Fruit fly (Drosophila melanogaster) whole organism, wandering third instar larva: Measurements from ENCODE around the gene CG9514.

Source experiments
- Abd-B ChIP-seq: fragments of >200 bp; optimal IDR thresholded peaks from 2 replicates; lab custom pipeline; 2017; ENCODE audit warnings: missing biosample characterization, missing genetic modification characterization
- CG32264 ChIP-seq: fragments of 200-800 bp; sonication (Bioruptor generic); optimal IDR thresholded peaks from 2 replicates; lab custom pipeline; 2016; ENCODE audit warnings: missing biosample characterization, missing genetic modification characterization
- CG9705 ChIP-seq: fragments of 200-800 bp; sonication (Bioruptor generic); optimal IDR thresholded peaks from 2 replicates; lab custom pipeline; 2018; ENCODE audit warnings: missing biosample characterization, mild to moderate bottlenecking, missing genetic modification characterization
- CrebA ChIP-seq: fragments of 200-800 bp; sonication (Bioruptor generic); optimal IDR thresholded peaks from 2 replicates; lab custom pipeline; 2016; ENCODE audit warnings: missing biosample characterization, mild to moderate bottlenecking, missing genetic modification characterization, borderline replicate concordance
- Dfd ChIP-seq: fragments of >200 bp; optimal IDR thresholded peaks from 2 replicates; lab custom pipeline; 2017; ENCODE audit warnings: missing biosample characterization, missing genetic modification characterization
- Dif ChIP-seq: fragments of 200-275, 200-300 bp; sonication (Bioruptor generic); optimal IDR thresholded peaks from 2 replicates; lab custom pipeline; 2018; ENCODE audit warnings: missing biosample characterization, missing genetic modification characterization; ENCODE audit not compliant: partially characterized antibody
- GATAd ChIP-seq: sonication (Bioruptor generic); optimal IDR thresholded peaks from 2 replicates; lab custom pipeline; 2016; ENCODE audit warnings: missing biosample characterization, missing genetic modification characterization
- HLH106 ChIP-seq: fragments of 200-800 bp; optimal IDR thresholded peaks from 3 replicates; lab custom pipeline; 2019; ENCODE audit warnings: missing biosample characterization, mild to moderate bottlenecking, missing genetic modification characterization, moderate library complexity
- Hnf4 ChIP-seq: fragments of 200-800 bp; sonication (Bioruptor generic); optimal IDR thresholded peaks from 2 replicates; lab custom pipeline; 2016; ENCODE audit warnings: missing biosample characterization, mild to moderate bottlenecking, missing genetic modification characterization
- Hr78 ChIP-seq: fragments of >200 bp; optimal IDR thresholded peaks from 2 replicates; lab custom pipeline; 2017; ENCODE audit warnings: missing biosample characterization, missing genetic modification characterization
- Hr83 ChIP-seq: fragments of 200-300 bp; sonication (Bioruptor generic); optimal IDR thresholded peaks from 2 replicates; lab custom pipeline; 2016; ENCODE audit warnings: missing biosample characterization, mild to moderate bottlenecking, missing genetic modification characterization, moderate library complexity; ENCODE audit not compliant: poor library complexity, severe bottlenecking
- Jra ChIP-seq: sonication (Bioruptor generic); optimal IDR thresholded peaks from 2 replicates; lab custom pipeline; 2016; ENCODE audit warnings: missing biosample characterization, missing genetic modification characterization
- Mio ChIP-seq: sonication (Bioruptor generic); optimal IDR thresholded peaks from 2 replicates; lab custom pipeline; 2016; ENCODE audit warnings: missing biosample characterization, missing genetic modification characterization
- Myc ChIP-seq: fragments of >200 bp; optimal IDR thresholded peaks from 2 replicates; lab custom pipeline; 2017
- N ChIP-seq: fragments of >200 bp; optimal IDR thresholded peaks from 2 replicates; lab custom pipeline; 2018; ENCODE audit warnings: missing biosample characterization, missing external identifiers, missing genetic modification characterization
- OdsH ChIP-seq: fragments of 200-800 bp; sonication (Bioruptor generic); optimal IDR thresholded peaks from 2 replicates; lab custom pipeline; 2016; ENCODE audit warnings: missing biosample characterization, mild to moderate bottlenecking, missing genetic modification characterization
- Rel ChIP-seq, 2 experiments: fragments of 200-800 bp; sonication (Bioruptor generic) in 1 of 2; optimal IDR thresholded peaks; 2 replicates in 1 of 2; 3 replicates in 1 of 2; lab custom pipeline; 2016 to 2019; ENCODE audit warnings: mild to moderate bottlenecking in 2 of 2, missing biosample characterization in 2 of 2, missing genetic modification characterization in 2 of 2, moderate library complexity in 1 of 2
- Sp1 ChIP-seq: fragments of 200-800 bp; sonication (Bioruptor generic); optimal IDR thresholded peaks from 3 replicates; lab custom pipeline; 2019; ENCODE audit warnings: missing biosample characterization, mild to moderate bottlenecking, missing genetic modification characterization, moderate library complexity
- Vsx2 ChIP-seq: fragments of 200-300, 225-300 bp; sonication (Bioruptor generic); optimal IDR thresholded peaks from 2 replicates; lab custom pipeline; 2018; ENCODE audit warnings: missing biosample characterization, missing genetic modification characterization; ENCODE audit not compliant: partially characterized antibody
- br ChIP-seq: fragments of 200-800 bp; sonication (Bioruptor generic); optimal IDR thresholded peaks from 2 replicates; lab custom pipeline; 2016; ENCODE audit warnings: missing biosample characterization, missing genetic modification characterization
- brk ChIP-seq: fragments of 200-800 bp; sonication (Bioruptor generic); optimal IDR thresholded peaks from 2 replicates; lab custom pipeline; 2016; ENCODE audit warnings: missing biosample characterization, mild to moderate bottlenecking, missing genetic modification characterization
- dl ChIP-seq, 2 experiments: fragments of 175-275, 200-275 bp in 1 of 2; fragments of 200-275 bp in 1 of 2; sonication (Bioruptor generic); optimal IDR thresholded peaks; lab custom pipeline; 2018; ENCODE audit warnings: mild to moderate bottlenecking in 2 of 2, missing biosample characterization in 2 of 2, missing genetic modification characterization in 2 of 2, moderate library complexity in 2 of 2; ENCODE audit not compliant: partially characterized antibody in 2 of 2, insufficient read depth in 1 of 2
- dmrt93B ChIP-seq: fragments of 200-800 bp; sonication (Bioruptor generic); optimal IDR thresholded peaks from 2 replicates; lab custom pipeline; 2018; ENCODE audit warnings: missing biosample characterization, mild to moderate bottlenecking, missing genetic modification characterization
- dsf ChIP-seq: sonication (Bioruptor generic); optimal IDR thresholded peaks from 2 replicates; lab custom pipeline; 2016; ENCODE audit warnings: missing biosample characterization, missing genetic modification characterization, borderline replicate concordance
- ey ChIP-seq: fragments of 200-800 bp; sonication (Bioruptor generic); optimal IDR thresholded peaks from 2 replicates; lab custom pipeline; 2016; ENCODE audit warnings: missing biosample characterization, missing genetic modification characterization
- foxo ChIP-seq, 2 experiments: fragments of 200-800 bp; sonication (Bioruptor generic); optimal IDR thresholded peaks; 2 replicates in 1 of 2; 3 replicates in 1 of 2; lab custom pipeline; 2016 to 2017; ENCODE audit warnings: missing biosample characterization in 2 of 2, missing genetic modification characterization in 2 of 2
- fru ChIP-seq: fragments of 200-800 bp; sonication (Bioruptor generic); optimal IDR thresholded peaks from 3 replicates; lab custom pipeline; 2016; ENCODE audit warnings: missing biosample characterization, mild to moderate bottlenecking, missing genetic modification characterization
- h ChIP-seq: fragments of 200-800 bp; sonication (Bioruptor generic); optimal IDR thresholded peaks from 3 replicates; lab custom pipeline; 2016; ENCODE audit warnings: missing biosample characterization, mild to moderate bottlenecking, missing genetic modification characterization
- jim ChIP-seq: fragments of 175-275, 200-325 bp; sonication (Bioruptor generic); optimal IDR thresholded peaks from 2 replicates; lab custom pipeline; 2016; ENCODE audit warnings: missing biosample characterization, mild to moderate bottlenecking, missing genetic modification characterization
- lola ChIP-seq: fragments of >200 bp; optimal IDR thresholded peaks from 2 replicates; lab custom pipeline; 2017; ENCODE audit warnings: missing biosample characterization, missing genetic modification characterization
- pan ChIP-seq: fragments of >200 bp; optimal IDR thresholded peaks from 2 replicates; lab custom pipeline; 2017
- psq ChIP-seq: fragments of 200-800 bp; sonication (Bioruptor generic); optimal IDR thresholded peaks from 3 replicates; lab custom pipeline; 2017; ENCODE audit warnings: missing biosample characterization, mild to moderate bottlenecking, missing genetic modification characterization, moderate library complexity
- rgr ChIP-seq: fragments of 200-800 bp; sonication (Bioruptor generic); optimal IDR thresholded peaks from 3 replicates; lab custom pipeline; 2016; ENCODE audit warnings: missing biosample characterization, mild to moderate bottlenecking, missing genetic modification characterization
- sage ChIP-seq: fragments of 200-800 bp; sonication (Bioruptor generic); optimal IDR thresholded peaks from 2 replicates; lab custom pipeline; 2016; ENCODE audit warnings: missing biosample characterization, mild to moderate bottlenecking, missing genetic modification characterization
- sv ChIP-seq: fragments of 200-800 bp; sonication (Bioruptor generic); optimal IDR thresholded peaks from 3 replicates; lab custom pipeline; 2016; ENCODE audit warnings: missing biosample characterization, missing genetic modification characterization
- tai ChIP-seq: sonication (Bioruptor generic); optimal IDR thresholded peaks from 2 replicates; lab custom pipeline; 2016; ENCODE audit warnings: missing biosample characterization, missing genetic modification characterization
- usp ChIP-seq: fragments of >200 bp; optimal IDR thresholded peaks from 2 replicates; lab custom pipeline; 2017; ENCODE audit warnings: missing biosample characterization, missing genetic modification characterization
- woc ChIP-seq: sonication (Bioruptor generic); optimal IDR thresholded peaks from 2 replicates; lab custom pipeline; 2016; ENCODE audit warnings: missing biosample characterization, mild to moderate bottlenecking, missing genetic modification characterization

CG9514 gene

DNA sequence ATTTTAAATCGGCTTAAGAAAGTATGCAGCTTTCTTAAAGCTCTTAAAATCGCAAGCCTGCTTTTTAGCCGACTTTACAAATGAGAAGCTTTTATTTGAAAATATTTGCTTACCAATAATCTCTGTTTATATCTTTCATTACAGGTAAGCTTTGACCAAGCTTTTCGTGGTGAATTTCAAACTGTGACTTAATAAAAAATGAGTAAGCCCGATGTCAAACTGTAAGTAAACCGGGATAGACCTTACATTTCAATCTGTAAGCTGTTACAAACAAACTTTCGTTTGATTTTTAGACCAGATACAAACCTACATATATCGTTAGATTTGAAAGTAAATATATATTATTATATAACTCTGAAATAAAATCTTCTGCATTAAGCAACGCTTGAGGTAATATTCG is 11.1 kb downstream of the CG9514 start:
- no peak for TF ChIP-seq dmrt93B (GFP tag; lab: Kevin White, UChicago)
- peak; percentile 15 for TF ChIP-seq Myc (lab: Kevin White, UChicago)
- no peak for TF ChIP-seq HLH106 (tag; lab: Kevin White, UChicago)

DNA sequence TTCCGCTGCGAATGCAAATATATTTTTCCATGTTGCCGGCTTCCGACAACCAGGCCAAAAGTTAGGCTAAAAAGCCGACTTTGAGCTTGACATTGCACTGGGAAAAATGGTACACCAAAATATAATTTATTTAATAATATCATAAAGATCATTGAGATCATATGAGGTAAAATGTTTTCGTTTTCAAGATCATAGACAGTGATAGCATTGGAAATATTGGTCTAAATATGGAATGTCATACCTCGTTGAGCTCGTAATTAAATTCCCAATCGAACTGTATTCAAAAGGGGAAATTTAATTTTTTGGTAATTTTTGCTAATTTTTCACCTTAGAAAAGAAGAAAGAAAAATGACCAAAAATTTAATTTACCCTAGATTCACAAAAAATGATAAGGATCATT is 12.7 kb downstream of the CG9514 start:
- TF ChIP-seq Hr83 = no peak
- TF ChIP-seq Sp1 (GFP tag; lab: Kevin White, UChicago) = no peak
- TF ChIP-seq woc (GFP tag; lab: Kevin White, UChicago) = no peak
- no peak for TF ChIP-seq Dif (GFP tag; lab: Kevin White, UChicago)
- TF ChIP-seq brk = no peak
- no peak for TF ChIP-seq jim (GFP tag; lab: Kevin White, UChicago)
- TF ChIP-seq foxo (GFP tag; optimal IDR thresholded peaks at IDR 0.05; lab: Kevin White, UChicago) = no peak
- TF ChIP-seq GATAd (GFP tag; lab: Kevin White, UChicago) = no peak
- TF ChIP-seq Dfd (GFP tag; lab: Kevin White, UChicago) = no peak
- TF ChIP-seq h (GFP tag; lab: Kevin White, UChicago) = no peak
- no peak for TF ChIP-seq CG9705

DNA sequence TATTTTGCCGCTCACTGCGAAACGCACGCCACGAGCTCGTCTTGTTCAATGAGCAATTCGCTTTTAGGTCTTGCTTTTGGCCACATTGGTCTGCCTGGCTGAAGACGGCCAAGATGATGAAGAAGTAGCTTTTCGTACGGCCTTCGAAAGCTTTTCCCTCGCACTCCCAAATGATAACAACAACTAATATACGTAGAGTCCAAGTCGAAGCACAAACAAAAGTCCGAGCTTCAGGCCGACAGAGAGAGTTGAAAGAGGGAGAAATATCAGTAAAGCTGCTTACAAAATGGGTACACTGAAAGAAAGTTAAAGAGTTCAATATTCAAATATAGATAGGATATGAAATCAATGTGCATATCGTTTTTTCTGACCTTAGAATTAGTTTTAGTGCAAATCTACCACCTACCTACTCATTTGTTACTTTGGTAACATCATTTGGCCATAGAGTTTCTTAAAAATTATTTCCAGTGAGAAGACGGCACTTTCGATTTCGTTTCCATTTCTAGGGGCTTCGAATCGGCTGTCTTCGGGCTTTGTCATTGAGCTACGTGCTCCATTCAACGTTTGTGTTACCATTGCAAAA is 14.1 kb downstream of the CG9514 start, which contains the start of the genes CG45064 and CG45065:
TSS of gene CG45064 (minus strand) at position 51 of the 583 bp plus-strand sequence.
TSS of gene CG45065 (minus strand) at position 51 of the 583 bp plus-strand sequence.
- TF ChIP-seq brk = peak; percentile 65
- peak; percentile 78 for TF ChIP-seq Hnf4 (GFP tag; lab: Kevin White, UChicago)
- no peak for TF ChIP-seq Vsx2
- peak; percentile 26 for TF ChIP-seq dsf
- TF ChIP-seq N (GFP tag; lab: Kevin White, UChicago) = no peak
- peak; percentile 30 for TF ChIP-seq Jra
- peak; percentile 61 for TF ChIP-seq HLH106 (tag; lab: Kevin White, UChicago)
- TF ChIP-seq fru (GFP tag; lab: Kevin White, UChicago) = peak; percentile 90
- TF ChIP-seq br (GFP tag; lab: Kevin White, UChicago) = peak; percentile 84
- peak; percentile 55 for TF ChIP-seq woc (GFP tag; lab: Kevin White, UChicago)
- TF ChIP-seq OdsH (GFP tag; lab: Kevin White, UChicago) = peak; percentile 87
- TF ChIP-seq Dfd (GFP tag; lab: Kevin White, UChicago) = no peak
- TF ChIP-seq foxo (GFP tag; optimal IDR thresholded peaks at IDR 0.05; lab: Kevin White, UChicago) = peak in 1 of 2 experiments; percentile 75
- peak; percentile 37 for TF ChIP-seq CG9705
- TF ChIP-seq Abd-B (GFP tag; lab: Kevin White, UChicago) = no peak
- TF ChIP-seq psq (GFP tag; lab: Kevin White, UChicago) = peak; percentile 81
- TF ChIP-seq Rel (GFP tag; optimal IDR thresholded peaks at IDR 0.05; lab: Kevin White, UChicago) = no peak
- TF ChIP-seq Rel (tag; optimal IDR thresholded peaks at IDR 0.05; lab: Kevin White, UChicago) = no peak
- no peak for TF ChIP-seq dl (GFP tag; optimal IDR thresholded peaks at IDR 0.05; lab: Kevin White, UChicago; ENCODE audit: insufficient read depth in 1 of 2, partially characterized antibody in 2 of 2)
- peak; percentile 92 for TF ChIP-seq h (GFP tag; lab: Kevin White, UChicago)
- peak; percentile 57 for TF ChIP-seq dmrt93B (GFP tag; lab: Kevin White, UChicago)
- peak; percentile 8 for TF ChIP-seq CrebA (GFP tag; lab: Kevin White, UChicago)
- TF ChIP-seq jim (GFP tag; lab: Kevin White, UChicago) = no peak
- peak; percentile 87 for TF ChIP-seq ey
- no peak for TF ChIP-seq CG32264 (GFP tag; lab: Kevin White, UChicago)
- TF ChIP-seq sv (GFP tag; lab: Kevin White, UChicago) = peak; percentile 70
- no peak for TF ChIP-seq Mio (GFP tag; lab: Kevin White, UChicago)
- TF ChIP-seq pan (lab: Kevin White, UChicago) = no peak
- no peak for TF ChIP-seq GATAd (GFP tag; lab: Kevin White, UChicago)
- no peak for TF ChIP-seq Myc (lab: Kevin White, UChicago)
- TF ChIP-seq sage (GFP tag; lab: Kevin White, UChicago) = peak; percentile 65
- peak; percentile 78 for TF ChIP-seq Sp1 (GFP tag; lab: Kevin White, UChicago)
- no peak for TF ChIP-seq Hr78
- peak; percentile 70 for TF ChIP-seq tai (GFP tag; lab: Kevin White, UChicago)
- peak; percentile 90 for TF ChIP-seq rgr (GFP tag; lab: Kevin White, UChicago)
- no peak for TF ChIP-seq usp (GFP tag; lab: Kevin White, UChicago)
- TF ChIP-seq lola (GFP tag; lab: Kevin White, UChicago) = no peak
- TF ChIP-seq Hr83 = no peak
- no peak for TF ChIP-seq Dif (GFP tag; lab: Kevin White, UChicago)
